Worm (Caenorhabditis elegans) whole organism, early embryonic: ENCODE data around the gene F58A3.3.

Experiments
- B0310.2 ChIP-seq: sonication (generic microtip); optimal IDR thresholded peaks from 2 replicates; lab custom pipeline; 2016; ENCODE audit warnings: mild to moderate bottlenecking, missing genetic modification characterization, missing compliant biosample characterization
- F13C5.2 ChIP-seq: sonication (generic microtip); optimal IDR thresholded peaks from 2 replicates; lab custom pipeline; 2017; ENCODE audit warnings: mild to moderate bottlenecking, missing genetic modification characterization, inconsistent platforms, missing compliant biosample characterization
- aly-1 ChIP-seq: sonication (generic microtip); optimal IDR thresholded peaks from 2 replicates; lab custom pipeline; 2016; ENCODE audit warnings: missing genetic modification characterization, missing compliant biosample characterization
- ama-1 ChIP-seq: fragments of 150-350 bp; optimal IDR thresholded peaks from 2 replicates; lab custom pipeline; 2014
- ceh-13 ChIP-seq: fragments of 200-800 bp; sonication (Bioruptor generic); optimal IDR thresholded peaks from 2 replicates; lab custom pipeline; 2018; ENCODE audit warnings: mild to moderate bottlenecking, missing genetic modification characterization, missing compliant biosample characterization
- ceh-36 ChIP-seq: sonication (generic microtip); optimal IDR thresholded peaks from 2 replicates; lab custom pipeline; 2016; ENCODE audit warnings: missing genetic modification characterization, inconsistent platforms, missing compliant biosample characterization
- ets-7 ChIP-seq: sonication (generic microtip); optimal IDR thresholded peaks from 2 replicates; lab custom pipeline; 2016; ENCODE audit warnings: missing genotype, missing genetic modification characterization, missing compliant biosample characterization
- flt-1 ChIP-seq: fragments of 200-800 bp; sonication (Bioruptor generic); IDR thresholded peaks from 2 replicates; pipeline ENCODE4 v1.3.6; 2022; ENCODE audit warnings: missing genetic modification characterization, missing compliant biosample characterization
- hmbx-1 ChIP-seq: sonication (generic microtip); optimal IDR thresholded peaks from 2 replicates; lab custom pipeline; 2016; ENCODE audit warnings: mild to moderate bottlenecking, missing genetic modification characterization, missing compliant biosample characterization
- hmg-4 ChIP-seq: fragments of 200-800 bp; sonication (Bioruptor generic); optimal IDR thresholded peaks from 2 replicates; lab custom pipeline; 2018; ENCODE audit warnings: mild to moderate bottlenecking, missing genetic modification characterization, missing compliant biosample characterization
- hnd-1 ChIP-seq: sonication (generic microtip); optimal IDR thresholded peaks from 2 replicates; lab custom pipeline; 2016; ENCODE audit warnings: missing genetic modification characterization, missing compliant biosample characterization
- pes-1 ChIP-seq: fragments of 200-800 bp; sonication (Bioruptor generic); IDR thresholded peaks from 2 replicates; pipeline ENCODE4 v1.3.6; 2022; ENCODE audit warnings: missing genetic modification reagents, missing genetic modification characterization, missing compliant biosample characterization
- scrt-1 ChIP-seq: fragments of 200-800 bp; sonication (Bioruptor generic); IDR thresholded peaks from 2 replicates; pipeline ENCODE4 v1.3.6; 2022; ENCODE audit warnings: missing genetic modification characterization, missing compliant biosample characterization
- sea-1 ChIP-seq: fragments of 200-800 bp; sonication (Bioruptor generic); conservative IDR thresholded peaks from 2 replicates; pipeline ENCODE4 v1.3.6; 2022; ENCODE audit warnings: missing genetic modification characterization, missing compliant biosample characterization
- tbx-11 ChIP-seq: fragments of 200-800 bp; sonication (Bioruptor generic); IDR thresholded peaks from 2 replicates; pipeline ENCODE4 v1.3.6; 2022; ENCODE audit warnings: missing genetic modification characterization, missing compliant biosample characterization
- tbx-37 ChIP-seq: fragments of 200-800 bp; sonication (Bioruptor generic); conservative IDR thresholded peaks from 2 replicates; pipeline ENCODE4 v1.3.6; 2022; ENCODE audit warnings: missing genetic modification reagents, missing genetic modification characterization, missing compliant biosample characterization
- tra-4 ChIP-seq: sonication (generic microtip); optimal IDR thresholded peaks from 2 replicates; lab custom pipeline; 2017; ENCODE audit warnings: missing genetic modification characterization, missing compliant biosample characterization

Gene F58A3.3

DNA sequence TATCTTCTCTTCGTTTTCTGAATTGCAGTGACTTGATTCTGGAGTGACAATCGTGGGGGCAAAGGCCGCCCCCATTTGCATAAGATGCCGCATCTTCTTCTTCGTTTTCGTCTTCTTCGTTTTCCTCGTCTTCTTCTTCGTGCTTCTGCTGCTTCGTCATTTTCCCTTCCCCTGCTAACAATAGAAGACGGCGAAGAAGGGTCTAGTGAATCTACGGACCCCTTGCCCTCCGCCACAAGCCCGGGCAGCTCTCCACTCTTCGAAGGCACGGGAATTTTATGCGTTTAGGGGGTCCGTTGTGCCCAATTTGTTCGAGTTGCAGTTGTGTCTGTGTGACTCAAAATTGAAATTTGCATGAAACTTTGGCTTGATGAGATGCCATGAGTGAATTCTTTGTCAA is 19.4 kb downstream of the F58A3.3 start:
- TF ChIP-seq sea-1 (GFP tag; lab: Robert Waterston, UW) (no peak), pes-1 (GFP tag; lab: Robert Waterston, UW) (0 out of 2 replicates have a peak, but pooled peaks have one; percentile 27), F13C5.2 (tag; lab: Kevin White, UChicago) (no peak), ceh-13 (GFP tag; lab: Kevin White, UChicago) (no peak), ets-7 (tag; lab: Kevin White, UChicago) (no peak), hmbx-1 (no peak)

DNA sequence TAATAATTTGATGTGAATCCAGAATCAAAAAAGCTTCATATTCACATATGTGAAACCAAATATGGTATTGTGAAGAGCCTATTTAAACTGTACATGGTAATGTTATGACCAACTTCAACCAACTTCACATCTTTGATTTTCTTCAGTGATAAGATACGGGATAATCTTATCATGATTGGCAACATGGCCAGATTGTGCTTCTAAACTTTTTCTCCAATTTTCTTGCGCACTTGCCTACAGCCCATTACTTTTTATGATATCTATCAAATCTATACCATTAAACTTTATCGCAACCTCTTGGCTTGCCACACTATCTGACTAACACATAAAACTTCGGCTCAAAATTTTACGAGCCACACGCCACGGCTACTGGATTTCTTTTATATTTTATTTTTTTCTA is 20.0 kb downstream of the F58A3.3 start:
- TF ChIP-seq aly-1 (tag; lab: Kevin White, UChicago) (no peak), scrt-1 (GFP tag; lab: Robert Waterston, UW) (no peak), ceh-13 (GFP tag; lab: Kevin White, UChicago) (no peak), ets-7 (tag; lab: Kevin White, UChicago) (no peak), tra-4 (tag; lab: Kevin White, UChicago) (no peak), hmbx-1 (no peak), B0310.2 (tag; lab: Kevin White, UChicago) (no peak), flt-1 (no peak), F13C5.2 (tag; lab: Kevin White, UChicago) (no peak)

DNA sequence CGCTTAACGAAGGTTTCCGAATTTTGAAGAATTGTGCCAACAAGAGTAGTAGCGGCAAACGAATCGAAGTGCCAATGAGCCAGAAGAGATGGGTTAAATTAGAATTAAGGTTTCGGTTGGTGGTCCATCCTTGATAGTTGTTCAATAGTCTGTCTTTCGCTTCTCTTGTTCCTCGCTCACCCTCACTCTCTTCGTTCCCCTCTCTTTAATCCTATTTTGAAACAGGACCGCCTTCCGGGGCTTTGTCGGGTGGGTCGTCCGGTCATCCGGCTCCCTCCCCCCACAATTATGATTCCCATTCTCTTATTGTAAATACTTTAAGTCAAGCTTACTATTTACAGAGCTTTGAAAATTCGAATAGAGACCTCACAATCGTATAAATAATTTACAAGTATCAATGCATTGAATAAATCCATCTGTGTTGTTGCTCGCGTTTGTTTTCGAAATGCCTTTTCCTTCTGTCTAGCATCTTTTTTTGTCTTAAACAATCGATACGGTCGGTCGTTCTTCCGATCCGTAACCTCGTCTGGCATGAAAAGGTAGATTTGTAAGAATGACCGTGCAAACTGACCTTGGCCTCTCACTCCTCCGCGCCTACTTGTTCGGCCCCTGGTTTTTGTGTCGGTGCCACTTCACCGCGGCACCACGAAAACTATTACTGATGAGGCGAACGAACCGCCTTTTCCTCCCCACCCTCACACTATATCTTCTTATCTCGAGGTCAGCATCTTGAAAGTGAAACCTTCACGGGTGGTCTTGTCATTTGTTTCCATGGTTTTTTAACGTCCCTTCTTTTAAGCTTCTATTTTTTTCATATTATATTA is 20.9 kb downstream of the F58A3.3 start:
- TF ChIP-seq hmg-4 (GFP tag; lab: Kevin White, UChicago) (no peak), scrt-1 (GFP tag; lab: Robert Waterston, UW) (no peak), flt-1 (no peak), ets-7 (tag; lab: Kevin White, UChicago) (no peak), ama-1 (lab: Kevin White, UChicago) (no peak), aly-1 (tag; lab: Kevin White, UChicago) (no peak), F13C5.2 (tag; lab: Kevin White, UChicago) (no peak), hmbx-1 (no peak), ceh-13 (GFP tag; lab: Kevin White, UChicago) (no peak), sea-1 (GFP tag; lab: Robert Waterston, UW) (no peak), pes-1 (GFP tag; lab: Robert Waterston, UW) (no peak), hnd-1 (tag; lab: Kevin White, UChicago) (no peak), tra-4 (tag; lab: Kevin White, UChicago) (no peak), tbx-37 (GFP tag; lab: Robert Waterston, UW) (no peak), tbx-11 (GFP tag; lab: Robert Waterston, UW) (no peak), B0310.2 (tag; lab: Kevin White, UChicago) (no peak), ceh-36 (tag; lab: Kevin White, UChicago) (no peak)

DNA sequence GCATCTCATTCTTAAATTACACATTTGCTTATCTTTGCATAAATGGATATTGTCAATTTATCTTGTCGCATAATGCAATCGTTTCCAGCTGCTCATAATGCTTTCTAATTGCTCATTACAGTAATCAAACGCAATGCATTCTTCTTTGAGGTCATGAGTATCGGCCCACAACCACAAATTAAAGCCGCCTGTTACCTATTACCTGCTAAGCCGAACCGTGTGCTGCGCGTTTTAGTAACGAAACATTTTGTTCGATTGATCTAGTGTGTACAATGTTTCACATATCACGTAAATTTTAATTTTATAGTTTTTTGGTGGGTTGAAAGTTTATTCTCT is 21.5 kb downstream of the F58A3.3 start:
- TF ChIP-seq ets-7 (tag; lab: Kevin White, UChicago) (no peak), aly-1 (tag; lab: Kevin White, UChicago) (no peak), hnd-1 (tag; lab: Kevin White, UChicago) (no peak), pes-1 (GFP tag; lab: Robert Waterston, UW) (no peak), scrt-1 (GFP tag; lab: Robert Waterston, UW) (no peak), F13C5.2 (tag; lab: Kevin White, UChicago) (no peak)

DNA sequence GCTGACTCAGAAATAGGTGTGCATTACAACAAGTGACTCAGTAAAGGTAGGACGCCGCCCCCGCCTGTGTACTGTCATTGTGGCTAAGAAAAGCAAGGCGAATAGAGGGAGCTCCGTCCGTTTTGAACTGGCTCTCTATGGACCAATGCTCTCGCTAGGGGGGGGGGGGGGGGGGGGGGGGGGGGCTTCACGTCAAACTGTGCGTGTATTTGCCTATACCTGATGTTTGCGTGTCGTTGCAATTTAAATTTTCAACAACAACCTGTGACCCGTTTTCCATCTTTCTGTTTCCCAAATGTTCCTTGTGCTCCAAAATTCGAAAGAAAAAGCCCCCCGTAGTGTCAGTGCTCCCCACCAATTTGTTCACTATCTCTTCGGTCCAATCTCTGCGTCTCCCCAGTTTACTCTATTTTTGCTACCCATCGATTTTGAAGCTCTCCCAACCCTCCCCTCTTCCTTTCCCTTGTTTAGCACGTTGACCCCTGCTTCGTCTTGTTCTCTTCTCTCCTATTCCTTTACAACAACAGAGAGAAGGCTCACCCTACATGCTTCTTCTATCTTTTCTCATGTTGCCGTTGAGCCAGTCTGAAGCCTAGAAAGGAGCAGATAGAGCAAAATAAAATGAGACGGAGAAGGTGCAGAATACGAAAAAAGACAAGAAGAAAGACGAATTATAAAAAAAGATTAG is 22.1 kb downstream of the F58A3.3 start:
- TF ChIP-seq hnd-1 (tag; lab: Kevin White, UChicago) (no peak), ama-1 (lab: Kevin White, UChicago) (peak; percentile 43), tbx-37 (GFP tag; lab: Robert Waterston, UW) (no peak), hmg-4 (GFP tag; lab: Kevin White, UChicago) (peak; percentile 67), ceh-36 (tag; lab: Kevin White, UChicago) (no peak), hmbx-1 (no peak), tbx-11 (GFP tag; lab: Robert Waterston, UW) (no peak), scrt-1 (GFP tag; lab: Robert Waterston, UW) (no peak), ceh-13 (GFP tag; lab: Kevin White, UChicago) (no peak), tra-4 (tag; lab: Kevin White, UChicago) (no peak), pes-1 (GFP tag; lab: Robert Waterston, UW) (0 out of 2 replicates have a peak, but pooled peaks have one; percentile 4), aly-1 (tag; lab: Kevin White, UChicago) (no peak), sea-1 (GFP tag; lab: Robert Waterston, UW) (no peak), ets-7 (tag; lab: Kevin White, UChicago) (no peak), F13C5.2 (tag; lab: Kevin White, UChicago) (peak; percentile 17), B0310.2 (tag; lab: Kevin White, UChicago) (no peak), flt-1 (no peak)

DNA sequence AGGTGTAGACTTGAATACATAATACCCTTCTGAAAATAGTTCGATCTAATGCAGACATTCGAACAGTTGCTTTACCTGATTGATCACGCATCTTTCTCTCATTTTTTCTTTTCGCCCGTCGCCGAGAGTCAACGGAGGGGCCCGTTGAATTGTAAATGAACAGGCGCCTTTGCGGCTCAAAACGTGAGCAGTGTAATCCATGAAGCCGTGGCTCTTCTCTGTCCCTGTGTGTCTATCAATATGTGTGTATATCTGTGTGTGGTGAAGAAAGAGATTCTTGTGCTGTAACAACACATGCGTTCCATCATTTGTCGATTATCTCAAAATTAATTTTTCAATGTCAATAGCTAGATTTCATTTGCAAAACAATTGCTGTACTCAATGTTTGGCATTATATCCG is 23.1 kb downstream of the F58A3.3 start:
- TF ChIP-seq hnd-1 (tag; lab: Kevin White, UChicago): no peak
- no peak for TF ChIP-seq scrt-1 (GFP tag; lab: Robert Waterston, UW)
- no peak for TF ChIP-seq ceh-13 (GFP tag; lab: Kevin White, UChicago)
- no peak for TF ChIP-seq pes-1 (GFP tag; lab: Robert Waterston, UW)
- TF ChIP-seq aly-1 (tag; lab: Kevin White, UChicago): no peak
- no peak for TF ChIP-seq tbx-37 (GFP tag; lab: Robert Waterston, UW)
- TF ChIP-seq F13C5.2 (tag; lab: Kevin White, UChicago): no peak
- TF ChIP-seq tbx-11 (GFP tag; lab: Robert Waterston, UW): no peak
- TF ChIP-seq sea-1 (GFP tag; lab: Robert Waterston, UW): no peak
